Fruit fly (Drosophila melanogaster) whole organism, adult: ENCODE measurements around the gene GluRS-m.

Experiments used
- CG11617 ChIP-seq: fragments of 200-800 bp; sonication (Bioruptor generic); optimal IDR thresholded peaks from 2 replicates; lab custom pipeline; 2017; ENCODE audit warnings: mild to moderate bottlenecking, missing biosample characterization, missing genetic modification reagents, missing genetic modification characterization
- CG12768 ChIP-seq: fragments of 200-800 bp; sonication (Bioruptor generic); optimal IDR thresholded peaks from 2 replicates; lab custom pipeline; 2017; ENCODE audit warnings: missing biosample characterization, missing genetic modification characterization, mild to moderate bottlenecking, moderate library complexity, missing genetic modification reagents
- CG14711 ChIP-seq: fragments of 200-800 bp; sonication (Bioruptor generic); optimal IDR thresholded peaks from 2 replicates; lab custom pipeline; 2018; ENCODE audit warnings: missing biosample characterization, mild to moderate bottlenecking, missing genetic modification characterization, moderate library complexity
- CG1620 ChIP-seq: fragments of 200-800 bp; sonication (Bioruptor generic); optimal IDR thresholded peaks from 2 replicates; lab custom pipeline; 2016; ENCODE audit warnings: missing biosample characterization, missing genetic modification characterization
- CG33017 ChIP-seq: fragments of 200-800 bp; sonication (Bioruptor generic); optimal IDR thresholded peaks from 2 replicates; lab custom pipeline; 2018; ENCODE audit warnings: missing biosample characterization, mild to moderate bottlenecking, missing genetic modification characterization, moderate library complexity
- CG7045 ChIP-seq: fragments of 200-800 bp; sonication (Bioruptor generic); optimal IDR thresholded peaks from 2 replicates; lab custom pipeline; 2017; ENCODE audit warnings: missing biosample characterization, mild to moderate bottlenecking, missing genetic modification characterization
- CG7101 ChIP-seq: fragments of 200-800 bp; sonication (Bioruptor generic); optimal IDR thresholded peaks from 2 replicates; lab custom pipeline; 2018; ENCODE audit warnings: missing biosample characterization, mild to moderate bottlenecking, missing genetic modification characterization, moderate library complexity
- Clk ChIP-seq: fragments of 200-800 bp; sonication (Bioruptor generic); optimal IDR thresholded peaks from 2 replicates; lab custom pipeline; 2017; ENCODE audit warnings: missing biosample characterization, missing genetic modification characterization
- Crg-1 ChIP-seq: fragments of 200-800 bp; sonication (Bioruptor generic); optimal IDR thresholded peaks from 2 replicates; lab custom pipeline; 2016; ENCODE audit warnings: missing biosample characterization, missing genetic modification characterization
- Hr96 ChIP-seq: fragments of 200-800 bp; sonication (Bioruptor generic); optimal IDR thresholded peaks from 2 replicates; lab custom pipeline; 2016; ENCODE audit warnings: missing biosample characterization, missing genetic modification characterization
- Mnt ChIP-seq: fragments of 200-800 bp; sonication (Bioruptor generic); optimal IDR thresholded peaks from 2 replicates; lab custom pipeline; 2016; ENCODE audit warnings: missing biosample characterization, mild to moderate bottlenecking, missing genetic modification characterization
- bab1 ChIP-seq: fragments of 200-800 bp; sonication (Bioruptor generic); optimal IDR thresholded peaks from 3 replicates; lab custom pipeline; 2019; ENCODE audit warnings: missing biosample characterization, mild to moderate bottlenecking, missing genetic modification characterization, moderate library complexity
- cic ChIP-seq: fragments of 200-800 bp; sonication (Bioruptor generic); optimal IDR thresholded peaks from 2 replicates; lab custom pipeline; 2017; ENCODE audit warnings: missing biosample characterization, mild to moderate bottlenecking, missing genetic modification characterization, moderate library complexity
- cnc ChIP-seq, 2 experiments: fragments of >200 bp; optimal IDR thresholded peaks; 2 replicates each; lab custom pipeline; 2017
- kay ChIP-seq: fragments of 200-800 bp; sonication (Bioruptor generic); peaks from one replicate; lab custom pipeline; 2016; ENCODE audit warnings: missing biosample characterization, missing genetic modification characterization, borderline replicate concordance
- ovo ChIP-seq: fragments of 200-800 bp; sonication (Bioruptor generic); optimal IDR thresholded peaks from 2 replicates; lab custom pipeline; 2016; ENCODE audit warnings: missing biosample characterization, missing genetic modification characterization
- pad ChIP-seq: fragments of 200-800 bp; sonication (Bioruptor generic); optimal IDR thresholded peaks from 3 replicates; lab custom pipeline; 2017; ENCODE audit warnings: missing biosample characterization, missing genetic modification characterization, mild to moderate bottlenecking, moderate library complexity, missing genetic modification reagents
- tj ChIP-seq: fragments of 200-800 bp; sonication (Bioruptor generic); optimal IDR thresholded peaks from 3 replicates; lab custom pipeline; 2017; ENCODE audit warnings: missing biosample characterization, mild to moderate bottlenecking, missing genetic modification characterization, moderate library complexity
- toe ChIP-seq: fragments of 200-800 bp; sonication (Bioruptor generic); optimal IDR thresholded peaks from 2 replicates; lab custom pipeline; 2016; ENCODE audit warnings: missing biosample characterization, missing genetic modification characterization

The GluRS-m gene

DNA sequence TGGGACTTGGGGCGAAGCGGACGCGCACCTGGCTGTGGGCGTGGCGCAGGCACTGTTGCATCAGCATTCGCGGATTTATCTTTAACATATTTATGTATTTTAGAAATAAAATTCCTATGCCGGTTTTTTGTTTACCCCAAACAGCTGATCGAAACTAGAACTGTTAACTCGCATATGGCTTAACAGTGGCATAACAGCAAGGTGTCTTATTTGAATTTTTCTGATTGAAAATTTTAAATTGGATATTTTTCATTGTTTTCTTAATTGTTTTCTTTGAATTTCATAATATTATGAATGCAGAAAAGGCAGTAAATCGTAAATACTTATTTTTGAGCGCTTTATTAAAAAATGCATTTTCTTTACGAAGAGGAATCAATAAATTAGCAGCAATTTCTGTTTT lies at the start of gene GluRS-m:
TSS of gene GluRS-m (minus strand) at position 154 of the 400 bp plus-strand sequence.
- TF ChIP-seq kay (GFP tag; lab: Kevin White, UChicago) (peak; percentile 71), cic (no peak)

DNA sequence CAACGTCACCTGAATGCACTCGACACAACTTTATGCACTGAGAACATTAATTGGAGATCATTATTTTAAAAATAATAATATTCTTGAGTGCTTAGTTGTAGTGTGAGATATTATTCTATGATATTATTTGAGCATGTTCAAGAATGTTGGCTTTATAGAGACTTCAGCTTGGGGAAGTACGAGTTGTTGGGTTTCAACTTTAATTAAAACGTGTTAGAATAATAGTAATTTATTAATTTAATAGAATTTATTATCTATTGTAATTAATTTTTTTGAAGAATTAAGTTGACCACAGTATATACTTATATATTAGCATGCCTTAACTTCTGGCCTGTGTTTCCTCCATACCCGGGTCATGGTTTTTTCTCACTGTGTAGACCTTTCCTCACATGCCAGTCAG lies 46.9 kb upstream of the GluRS-m start:
- TF ChIP-seq cic (no peak), tj (no peak), CG7045 (GFP tag; lab: Kevin White, UChicago) (no peak), pad (GFP tag; lab: Kevin White, UChicago) (no peak), CG1620 (GFP tag; lab: Kevin White, UChicago) (no peak)

DNA sequence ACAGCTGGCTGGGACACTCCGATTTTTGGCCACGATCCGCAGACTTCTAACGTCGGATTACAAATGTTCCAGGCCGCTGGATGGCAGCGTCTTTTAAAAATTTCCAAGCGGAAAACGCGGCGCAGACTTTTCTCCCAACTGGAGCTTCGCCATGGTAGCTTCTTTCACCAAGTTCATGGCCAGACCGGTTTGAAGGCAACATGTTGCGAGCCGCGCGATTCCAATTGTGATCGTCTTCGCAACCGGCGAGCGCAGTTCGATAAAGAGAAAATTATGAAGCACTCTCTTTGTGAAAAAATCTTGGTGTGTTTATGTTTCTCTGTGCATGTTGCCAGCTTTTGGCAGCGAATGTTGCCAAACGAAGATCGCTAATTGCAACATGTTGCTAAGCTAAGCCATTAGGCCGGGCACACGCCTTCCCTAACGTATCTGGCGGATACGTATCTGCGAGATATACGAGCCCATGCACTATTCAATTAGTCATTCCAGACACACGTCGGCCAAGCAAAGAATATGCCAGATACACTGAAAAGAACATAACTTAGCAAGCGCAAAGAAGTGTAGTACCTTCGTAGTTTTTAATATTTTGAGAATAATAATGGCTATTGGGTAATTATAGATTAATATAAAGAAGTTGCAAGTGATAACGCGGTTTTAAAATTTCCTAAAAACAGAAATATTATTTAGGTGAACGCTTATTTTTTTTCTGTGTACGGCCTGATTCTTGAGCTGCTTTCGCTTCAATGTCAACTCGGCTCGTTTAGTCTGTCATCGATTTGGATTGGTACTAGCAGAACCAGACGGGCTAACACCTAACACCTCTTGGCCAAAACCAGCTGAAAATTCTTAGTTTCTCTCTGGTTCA lies 35.1 kb upstream of the GluRS-m start, which contains the start of gene dsx-c73A:
TSS of gene dsx-c73A (minus strand) at position 72 of the 865 bp plus-strand sequence.
- TF ChIP-seq CG7045 (GFP tag; lab: Kevin White, UChicago) (no peak), tj (no peak), Clk (GFP tag; lab: Kevin White, UChicago) (no peak), kay (GFP tag; lab: Kevin White, UChicago) (no peak), CG12768 (no peak), Mnt (GFP tag; lab: Kevin White, UChicago) (no peak), cnc (optimal IDR thresholded peaks at IDR 0.05; lab: Kevin White, UChicago) (no peak), CG7101 (tag; lab: Kevin White, UChicago) (no peak), ovo (GFP tag; lab: Kevin White, UChicago) (no peak), Hr96 (GFP tag; lab: Kevin White, UChicago) (no peak), toe (no peak), pad (GFP tag; lab: Kevin White, UChicago) (no peak), Crg-1 (no peak), CG33017 (tag; lab: Kevin White, UChicago) (no peak), cic (no peak), CG1620 (GFP tag; lab: Kevin White, UChicago) (no peak)

DNA sequence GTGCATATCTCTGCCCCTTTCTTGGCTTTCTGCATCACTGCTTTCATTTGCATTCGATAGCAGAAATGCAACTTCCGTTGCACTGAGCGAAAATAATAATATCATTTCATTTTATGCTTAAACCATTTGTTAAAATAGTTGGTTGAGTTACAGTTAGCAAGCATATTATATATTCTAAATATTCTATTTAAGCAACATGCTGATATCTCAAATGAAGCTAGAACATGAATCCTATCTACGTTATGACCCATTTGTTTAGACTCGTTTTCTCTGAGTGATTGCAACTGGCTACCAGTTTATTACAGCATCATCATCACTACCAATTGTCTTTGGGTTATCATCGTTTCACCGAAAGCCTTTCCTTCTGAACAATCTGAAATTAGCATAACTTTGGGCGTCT lies 25.7 kb upstream of the GluRS-m start:
- TF ChIP-seq CG7045 (GFP tag; lab: Kevin White, UChicago) (no peak), toe (no peak), pad (GFP tag; lab: Kevin White, UChicago) (no peak), bab1 (GFP tag; lab: Kevin White, UChicago) (no peak), kay (GFP tag; lab: Kevin White, UChicago) (no peak), tj (no peak), CG1620 (GFP tag; lab: Kevin White, UChicago) (no peak), Clk (GFP tag; lab: Kevin White, UChicago) (no peak), CG7101 (tag; lab: Kevin White, UChicago) (no peak), CG12768 (no peak), CG33017 (tag; lab: Kevin White, UChicago) (no peak), Mnt (GFP tag; lab: Kevin White, UChicago) (no peak), cnc (optimal IDR thresholded peaks at IDR 0.05; lab: Kevin White, UChicago) (no peak)

DNA sequence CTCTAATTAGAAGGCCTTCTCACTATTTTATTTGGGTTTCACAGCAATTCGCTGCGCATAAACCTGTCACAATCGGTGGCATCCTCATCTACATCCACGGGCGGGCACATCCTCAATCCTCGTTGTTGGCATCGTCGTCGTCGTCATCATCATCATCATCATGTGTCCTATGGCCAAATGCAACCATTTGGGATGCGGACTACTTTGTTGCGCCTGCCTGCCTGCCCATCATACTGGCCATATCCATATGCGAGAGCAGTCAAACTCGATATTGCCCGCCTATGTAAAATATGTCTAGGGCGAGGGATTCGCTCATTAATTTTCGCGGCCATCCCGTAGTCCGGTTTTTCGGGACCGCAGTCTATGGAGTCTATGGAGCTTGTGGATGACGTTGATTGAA lies 20.3 kb upstream of the GluRS-m start:
- TF ChIP-seq CG7101 (tag; lab: Kevin White, UChicago) (no peak), Mnt (GFP tag; lab: Kevin White, UChicago) (no peak), bab1 (GFP tag; lab: Kevin White, UChicago) (no peak), CG11617 (no peak), CG1620 (GFP tag; lab: Kevin White, UChicago) (no peak), Clk (GFP tag; lab: Kevin White, UChicago) (no peak), CG14711 (no peak), kay (GFP tag; lab: Kevin White, UChicago) (no peak), CG12768 (no peak), cnc (optimal IDR thresholded peaks at IDR 0.05; lab: Kevin White, UChicago) (no peak), cic (no peak), Hr96 (GFP tag; lab: Kevin White, UChicago) (no peak), CG7045 (GFP tag; lab: Kevin White, UChicago) (no peak)

DNA sequence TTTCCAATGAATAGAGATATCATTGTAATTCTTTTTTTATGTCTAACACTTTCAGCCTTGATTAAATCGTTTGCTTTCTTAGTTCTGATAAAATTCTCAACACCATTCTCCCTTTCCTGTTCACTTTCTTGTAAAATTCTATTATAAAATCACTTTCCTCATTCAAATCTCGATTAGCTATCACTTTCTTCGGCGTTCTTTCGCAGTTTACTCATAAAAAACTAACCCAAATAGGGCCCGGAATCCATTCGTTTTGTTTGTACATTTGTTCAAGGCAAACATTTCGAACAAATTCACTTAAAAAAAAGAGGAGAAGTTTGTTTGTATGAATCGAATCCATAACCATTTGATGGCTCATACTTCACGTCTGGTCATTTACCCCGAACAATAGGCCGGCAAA lies 16.6 kb upstream of the GluRS-m start:
- TF ChIP-seq cnc (optimal IDR thresholded peaks at IDR 0.05; lab: Kevin White, UChicago): no peak
- TF ChIP-seq Mnt (GFP tag; lab: Kevin White, UChicago): no peak
- no peak for TF ChIP-seq CG12768

DNA sequence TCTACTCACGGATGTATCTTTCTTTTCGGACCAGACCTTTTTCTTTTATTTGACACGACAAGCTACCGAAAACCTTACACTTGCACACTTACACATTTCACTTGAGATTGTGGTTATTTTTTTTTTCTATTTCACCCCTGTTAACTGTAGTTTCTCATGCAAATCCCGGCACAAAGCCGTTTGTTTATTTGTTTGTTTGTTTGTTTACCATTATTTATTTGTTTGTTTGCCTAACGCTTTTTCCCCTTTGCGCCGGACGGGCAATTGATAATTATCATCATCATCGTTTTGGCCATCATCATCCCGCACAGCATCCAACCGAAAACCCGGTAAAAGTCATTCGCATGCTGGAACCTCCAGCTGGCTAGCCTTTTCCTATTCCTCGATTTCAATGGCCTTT lies 14.1 kb upstream of the GluRS-m start:
- TF ChIP-seq bab1 (GFP tag; lab: Kevin White, UChicago) (no peak), CG12768 (no peak), CG7045 (GFP tag; lab: Kevin White, UChicago) (no peak), CG33017 (tag; lab: Kevin White, UChicago) (no peak), CG7101 (tag; lab: Kevin White, UChicago) (no peak), cnc (optimal IDR thresholded peaks at IDR 0.05; lab: Kevin White, UChicago) (no peak), Hr96 (GFP tag; lab: Kevin White, UChicago) (no peak), toe (no peak), CG11617 (no peak), Mnt (GFP tag; lab: Kevin White, UChicago) (no peak)
